Fruit fly (Drosophila melanogaster): ENCODE data around the gene AstA-R1.

dm6 chrX:3673710-3674344 is 99.5 kb downstream of the AstA-R1 start:
- TF ChIP-seq CG14711 (tag; optimal IDR thresholded peaks at IDR 0.05) (peak; percentile 84), CG12768 (GFP tag; optimal IDR thresholded peaks at IDR 0.05) (peak; percentile 79), Mnt (GFP tag; optimal IDR thresholded peaks at IDR 0.05) (peak; percentile 96), cnc (optimal IDR thresholded peaks at IDR 0.05) (no peak)
